Worm (Caenorhabditis elegans) whole organism, L1 larva: ENCODE measurements around the gene gldi-9.

Source experiments
- F16B12.6 ChIP-seq: fragments of 150-350 bp; optimal IDR thresholded peaks from 2 replicates; lab custom pipeline; 2014; ENCODE audit warnings: missing biosample characterization, missing genetic modification characterization
- alr-1 ChIP-seq: fragments of 200-800 bp; sonication (Bioruptor generic); optimal IDR thresholded peaks from 2 replicates; lab custom pipeline; 2018; ENCODE audit warnings: borderline replicate concordance, mild to moderate bottlenecking, missing genetic modification characterization, missing compliant biosample characterization
- ama-1 ChIP-seq: fragments of 150-350 bp; optimal IDR thresholded peaks from 2 replicates; lab custom pipeline; 2014
- ceh-63 ChIP-seq: fragments of 200-800 bp; sonication (Bioruptor generic); optimal IDR thresholded peaks from 2 replicates; lab custom pipeline; 2018; ENCODE audit warnings: mild to moderate bottlenecking, missing genetic modification characterization, missing compliant biosample characterization
- ceh-88 ChIP-seq: fragments of 200-800 bp; sonication (Bioruptor generic); IDR thresholded peaks from 2 replicates; pipeline ENCODE4 v1.3.6; 2022; ENCODE audit warnings: missing genetic modification characterization, missing compliant biosample characterization
- ces-1 ChIP-seq: fragments of 150-350 bp; optimal IDR thresholded peaks from 2 replicates; lab custom pipeline; 2014; ENCODE audit warnings: missing biosample characterization, missing genetic modification reagents, missing genetic modification characterization
- dpl-1 ChIP-seq, 3 experiments: fragments of 150-350 bp in 2 of 3; sonication (generic microtip) in 1 of 3; optimal IDR thresholded peaks; 2 replicates each; lab custom pipeline; 2014 to 2017; ENCODE audit warnings: missing biosample characterization in 3 of 3, missing genetic modification characterization in 3 of 3, missing genetic modification reagents in 3 of 3
- dsc-1 ChIP-seq: sonication (generic microtip); optimal IDR thresholded peaks from 2 replicates; lab custom pipeline; 2016; ENCODE audit warnings: mild to moderate bottlenecking, missing genetic modification characterization, missing compliant biosample characterization
- efl-1 ChIP-seq, 4 experiments: fragments of 150-350 bp; optimal IDR thresholded peaks in 3 of 4; peaks in 1 of 4; 1 replicate in 1 of 4; 2 replicates in 3 of 4; lab custom pipeline; 2014; ENCODE audit warnings: missing biosample characterization in 2 of 4, missing genetic modification characterization in 2 of 4, missing genetic modification reagents in 2 of 4
- egl-27 ChIP-seq, 2 experiments: fragments of 150-350 bp in 1 of 2; sonication (generic microtip); optimal IDR thresholded peaks; 3 replicates each; lab custom pipeline; 2017 to 2018; ENCODE audit warnings: missing biosample characterization in 2 of 2, missing genetic modification characterization in 2 of 2, missing genetic modification reagents in 2 of 2
- elt-2 ChIP-seq: sonication (generic microtip); optimal IDR thresholded peaks from 2 replicates; lab custom pipeline; 2016; ENCODE audit warnings: missing genetic modification characterization, mild to moderate bottlenecking, inconsistent platforms, missing compliant biosample characterization, missing genetic modification reagents
- elt-3 ChIP-seq, 6 experiments: fragments of 150-350 bp in 1 of 6; sonication (generic microtip); optimal IDR thresholded peaks; 2 replicates each; lab custom pipeline; 2017 to 2018; ENCODE audit warnings: missing biosample characterization in 6 of 6, missing genetic modification characterization in 6 of 6, inconsistent platforms in 1 of 6
- ets-5 ChIP-seq: fragments of 200-800 bp; sonication (Bioruptor generic); IDR thresholded peaks from 2 replicates; pipeline ENCODE4 v1.3.6; 2022; ENCODE audit warnings: missing genetic modification characterization, missing compliant biosample characterization
- grh-1 ChIP-seq: fragments of 200-800 bp; sonication (Bioruptor generic); IDR thresholded peaks from 2 replicates; pipeline ENCODE4 v1.3.6; 2022; ENCODE audit warnings: missing genetic modification reagents, missing genetic modification characterization, missing compliant biosample characterization
- hlh-17 ChIP-seq: fragments of 200-800 bp; sonication (Bioruptor generic); optimal IDR thresholded peaks from 2 replicates; lab custom pipeline; 2018; ENCODE audit warnings: missing genetic modification characterization, mild to moderate bottlenecking, missing compliant biosample characterization, moderate library complexity, borderline replicate concordance
- hpl-2 ChIP-seq: fragments of 150-350 bp; optimal IDR thresholded peaks from 2 replicates; lab custom pipeline; 2014; ENCODE audit warnings: missing biosample characterization, missing genetic modification reagents, missing genetic modification characterization
- isw-1 ChIP-seq: fragments of 200-800 bp; sonication (Bioruptor generic); IDR thresholded peaks from 2 replicates; pipeline ENCODE4 v1.3.6; 2022; ENCODE audit warnings: missing genetic modification characterization, missing compliant biosample characterization
- jun-1 ChIP-seq: fragments of 150-350 bp; optimal IDR thresholded peaks from 2 replicates; lab custom pipeline; 2014; ENCODE audit warnings: missing biosample characterization, missing genetic modification reagents, missing genetic modification characterization
- lin-13 ChIP-seq: fragments of 150-350 bp; optimal IDR thresholded peaks from 2 replicates; lab custom pipeline; 2014; ENCODE audit warnings: missing biosample characterization, missing genetic modification reagents, missing genetic modification characterization
- lin-14 ChIP-seq: fragments of 200-800 bp; sonication (Bioruptor generic); optimal IDR thresholded peaks from 2 replicates; lab custom pipeline; 2018; ENCODE audit warnings: mild to moderate bottlenecking, missing genetic modification characterization, moderate library complexity, missing compliant biosample characterization
- lin-35 ChIP-seq, 2 experiments: fragments of 150-350 bp; optimal IDR thresholded peaks; 2 replicates each; lab custom pipeline; 2014; ENCODE audit warnings: missing biosample characterization in 2 of 2, missing genetic modification characterization in 2 of 2, missing genetic modification reagents in 2 of 2
- mdl-1 ChIP-seq, 2 experiments: fragments of 150-350 bp; optimal IDR thresholded peaks; 2 replicates each; lab custom pipeline; 2014 to 2017; ENCODE audit warnings: missing biosample characterization in 2 of 2, missing genetic modification characterization in 2 of 2, inconsistent platforms in 1 of 2
- mef-2 ChIP-seq: fragments of 150-350 bp; optimal IDR thresholded peaks from 2 replicates; lab custom pipeline; 2014; ENCODE audit warnings: missing biosample characterization, missing genetic modification characterization
- nhr-19 ChIP-seq: fragments of 200-800 bp; sonication (Bioruptor generic); conservative IDR thresholded peaks from 2 replicates; pipeline ENCODE4 v1.3.6; 2022; ENCODE audit warnings: missing genetic modification characterization, missing compliant biosample characterization
- nhr-20 ChIP-seq: sonication (generic microtip); optimal IDR thresholded peaks from 2 replicates; lab custom pipeline; 2016; ENCODE audit warnings: mild to moderate bottlenecking, missing genetic modification characterization, missing compliant biosample characterization
- nhr-237 ChIP-seq: fragments of 150-350 bp; optimal IDR thresholded peaks from 2 replicates; lab custom pipeline; 2014; ENCODE audit warnings: missing biosample characterization, missing genetic modification characterization
- nhr-85 ChIP-seq: sonication (generic microtip); peaks from one replicate; lab custom pipeline; 2016; ENCODE audit warnings: missing genetic modification characterization, inconsistent platforms, missing compliant biosample characterization
- nhr-90 ChIP-seq: sonication (generic microtip); optimal IDR thresholded peaks from 2 replicates; lab custom pipeline; 2016; ENCODE audit warnings: mild to moderate bottlenecking, missing genetic modification characterization, missing compliant biosample characterization; ENCODE audit not compliant: poor library complexity
- pag-3 ChIP-seq: sonication (generic microtip); optimal IDR thresholded peaks from 2 replicates; lab custom pipeline; 2017; ENCODE audit warnings: missing genetic modification characterization, mild to moderate bottlenecking, missing compliant biosample characterization, antibody characterized with exemption, borderline replicate concordance; ENCODE audit not compliant: insufficient read depth
- pax-3 ChIP-seq: fragments of 200-800 bp; sonication (Bioruptor generic); optimal IDR thresholded peaks from 2 replicates; lab custom pipeline; 2018; ENCODE audit warnings: mild to moderate bottlenecking, missing genetic modification characterization, moderate library complexity, missing compliant biosample characterization
- snpc-4 ChIP-seq: fragments of 150-350 bp; optimal IDR thresholded peaks from 2 replicates; lab custom pipeline; 2014; ENCODE audit warnings: missing biosample characterization, missing genetic modification characterization
- swsn-7 ChIP-seq: sonication (generic microtip); optimal IDR thresholded peaks from 2 replicates; lab custom pipeline; 2016; ENCODE audit warnings: missing genetic modification characterization, missing compliant biosample characterization
- unc-30 ChIP-seq: sonication (generic microtip); optimal IDR thresholded peaks from 2 replicates; lab custom pipeline; 2017; ENCODE audit warnings: missing biosample characterization, missing genetic modification characterization

Gene gldi-9

ce11 chrIII:2768635-2769034 lies 12.5 kb upstream of the gldi-9 start, which contains the start of gene swsn-3 (continued):
- TF ChIP-seq egl-27 (tag; optimal IDR thresholded peaks at IDR 0.05; lab: Kevin White, UChicago): peak in 1 of 2 experiments; percentile 34
- peak; percentile 88 for TF ChIP-seq lin-13 (GFP tag; lab: Kevin White, UChicago)
- TF ChIP-seq nhr-90 (tag; lab: Kevin White, UChicago): peak; percentile 91
- TF ChIP-seq swsn-7 (tag; lab: Kevin White, UChicago): peak; percentile 85
- peak; percentile 63 for TF ChIP-seq pax-3 (tag; lab: Kevin White, UChicago)
- TF ChIP-seq ces-1 (GFP tag; lab: Kevin White, UChicago): no peak
- TF ChIP-seq isw-1: peak; percentile 84
- TF ChIP-seq jun-1 (tag; lab: Kevin White, UChicago): peak; percentile 78
- TF ChIP-seq hpl-2 (GFP tag; lab: Kevin White, UChicago): peak; percentile 83
- no peak for TF ChIP-seq unc-30 (tag; lab: Kevin White, UChicago)
- no peak for TF ChIP-seq ceh-63
- peak; percentile 94 for TF ChIP-seq nhr-85 (tag; lab: Kevin White, UChicago)
- TF ChIP-seq lin-14 (GFP tag; lab: Kevin White, UChicago): peak; percentile 86
- TF ChIP-seq nhr-237 (tag; lab: Kevin White, UChicago): peak; percentile 34
- TF ChIP-seq nhr-20 (tag; lab: Kevin White, UChicago): peak; percentile 86
- peak; percentile 85 for TF ChIP-seq nhr-19 (GFP tag; lab: Robert Waterston, UW)
- no peak for TF ChIP-seq ama-1 (lab: Kevin White, UChicago)
- TF ChIP-seq efl-1 (optimal IDR thresholded peaks at IDR 0.05; lab: Kevin White, UChicago): peak; percentile 87
- peak; percentile 83 to 98 for TF ChIP-seq efl-1 (GFP tag; optimal IDR thresholded peaks at IDR 0.05 in 1 of 2; lab: Kevin White, UChicago)
- peak; percentile 79 to 87 for TF ChIP-seq lin-35 (GFP tag; optimal IDR thresholded peaks at IDR 0.05; lab: Kevin White, UChicago)
- peak; percentile 72 for TF ChIP-seq F16B12.6 (tag; lab: Kevin White, UChicago)
- TF ChIP-seq snpc-4 (tag; lab: Kevin White, UChicago): peak; percentile 88
- TF ChIP-seq ceh-88 (GFP tag; lab: Robert Waterston, UW): peak; percentile 59
- TF ChIP-seq dpl-1 (GFP tag; optimal IDR thresholded peaks at IDR 0.05; lab: Kevin White, UChicago): peak; percentile 77 to 87 (median 84)
- TF ChIP-seq mef-2 (tag; lab: Kevin White, UChicago): no peak
- TF ChIP-seq ets-5 (GFP tag; lab: Robert Waterston, UW): no peak
- peak; percentile 91 for TF ChIP-seq dsc-1
- TF ChIP-seq grh-1 (GFP tag; lab: Robert Waterston, UW): peak; percentile 70
- no peak for TF ChIP-seq hlh-17 (GFP tag; lab: Kevin White, UChicago)
- TF ChIP-seq mdl-1 (tag; optimal IDR thresholded peaks at IDR 0.05; lab: Kevin White, UChicago): peak in 1 of 2 experiments; percentile 82
- peak in 2 of 6 experiments; percentile 33 to 83 for TF ChIP-seq elt-3 (tag; optimal IDR thresholded peaks at IDR 0.05; lab: Kevin White, UChicago)

ce11 chrIII:2760726-2761125 lies 4.6 kb upstream of the gldi-9 start, which contains the start of gene pho-9:
pho-9 (minus strand) TSS chrIII:2760816.
- TF ChIP-seq lin-35 (GFP tag; optimal IDR thresholded peaks at IDR 0.05; lab: Kevin White, UChicago): peak in 1 of 2 experiments; percentile 31
- TF ChIP-seq jun-1 (tag; lab: Kevin White, UChicago): peak; percentile 52
- peak; percentile 81 for TF ChIP-seq elt-2 (tag; lab: Kevin White, UChicago)
- no peak for TF ChIP-seq pag-3 (tag; lab: Kevin White, UChicago)
- no peak for TF ChIP-seq hlh-17 (GFP tag; lab: Kevin White, UChicago)
- peak in 1 of 2 experiments; percentile 7 for TF ChIP-seq mdl-1 (tag; optimal IDR thresholded peaks at IDR 0.05; lab: Kevin White, UChicago)

ce11 chrIII:2759308-2759707 lies 3.1 kb upstream of the gldi-9 start:
- TF ChIP-seq lin-14 (GFP tag; lab: Kevin White, UChicago) (no peak), elt-2 (tag; lab: Kevin White, UChicago) (peak; percentile 43), alr-1 (no peak)
- TF ChIP-seq, all 84 proteins: peak for 1

- no peak for TF ChIP-seq efl-1 (optimal IDR thresholded peaks at IDR 0.05; lab: Kevin White, UChicago)
- TF ChIP-seq efl-1 (GFP tag; optimal IDR thresholded peaks at IDR 0.05 in 1 of 2; lab: Kevin White, UChicago): peak in 1 of 2 experiments; percentile 68
- no peak for TF ChIP-seq lin-35 (GFP tag; optimal IDR thresholded peaks at IDR 0.05; lab: Kevin White, UChicago)
Observed at ce11 chrIII:2758092-2758491, 1.9 kb upstream of the gldi-9 start.
